Worm (Caenorhabditis elegans) whole organism, L1 larva: ENCODE data around the gene str-254.

Experiments used
- C16A3.4 ChIP-seq: fragments of 150-350 bp; optimal IDR thresholded peaks from 2 replicates; lab custom pipeline; 2014; ENCODE audit warnings: missing biosample characterization, missing genetic modification characterization
- F16B12.6 ChIP-seq: fragments of 150-350 bp; optimal IDR thresholded peaks from 2 replicates; lab custom pipeline; 2014; ENCODE audit warnings: missing biosample characterization, missing genetic modification characterization
- Y116A8C.19 ChIP-seq: sonication (generic microtip); optimal IDR thresholded peaks from 2 replicates; lab custom pipeline; 2016; ENCODE audit warnings: missing compliant biosample characterization, missing genetic modification characterization, borderline replicate concordance
- aha-1 ChIP-seq: fragments of 150-350 bp; optimal IDR thresholded peaks from 2 replicates; lab custom pipeline; 2014; ENCODE audit warnings: missing biosample characterization, missing genetic modification characterization
- aly-2 ChIP-seq: fragments of 150-350 bp; optimal IDR thresholded peaks from 2 replicates; lab custom pipeline; 2014; ENCODE audit warnings: missing biosample characterization, missing genetic modification characterization
- blmp-1 ChIP-seq: fragments of 150-350 bp; optimal IDR thresholded peaks from 2 replicates; lab custom pipeline; 2014; ENCODE audit warnings: missing biosample characterization, missing genetic modification characterization
- ceh-8 ChIP-seq: fragments of 200-800 bp; sonication (Bioruptor generic); optimal IDR thresholded peaks from 2 replicates; lab custom pipeline; 2018; ENCODE audit warnings: mild to moderate bottlenecking, missing genetic modification characterization, moderate library complexity, missing compliant biosample characterization
- dsc-1 ChIP-seq: sonication (generic microtip); optimal IDR thresholded peaks from 2 replicates; lab custom pipeline; 2016; ENCODE audit warnings: mild to moderate bottlenecking, missing genetic modification characterization, missing compliant biosample characterization
- efl-1 ChIP-seq, 4 experiments: fragments of 150-350 bp; optimal IDR thresholded peaks in 3 of 4; peaks in 1 of 4; 1 replicate in 1 of 4; 2 replicates in 3 of 4; lab custom pipeline; 2014; ENCODE audit warnings: missing biosample characterization in 2 of 4, missing genetic modification characterization in 2 of 4, missing genetic modification reagents in 2 of 4
- egl-13 ChIP-seq: sonication (generic microtip); optimal IDR thresholded peaks from 2 replicates; lab custom pipeline; 2016; ENCODE audit warnings: missing genotype, missing genetic modification reagents, missing genetic modification characterization, missing compliant biosample characterization
- egl-27 ChIP-seq, 2 experiments: fragments of 150-350 bp in 1 of 2; sonication (generic microtip); optimal IDR thresholded peaks; 3 replicates each; lab custom pipeline; 2017 to 2018; ENCODE audit warnings: missing biosample characterization in 2 of 2, missing genetic modification characterization in 2 of 2, missing genetic modification reagents in 2 of 2
- elt-2 ChIP-seq: sonication (generic microtip); optimal IDR thresholded peaks from 2 replicates; lab custom pipeline; 2016; ENCODE audit warnings: missing genetic modification characterization, mild to moderate bottlenecking, inconsistent platforms, missing compliant biosample characterization, missing genetic modification reagents
- fkh-8 ChIP-seq: sonication (generic microtip); optimal IDR thresholded peaks from 2 replicates; lab custom pipeline; 2016; ENCODE audit warnings: mild to moderate bottlenecking, missing genetic modification characterization, missing compliant biosample characterization
- grh-1 ChIP-seq: fragments of 200-800 bp; sonication (Bioruptor generic); IDR thresholded peaks from 2 replicates; pipeline ENCODE4 v1.3.6; 2022; ENCODE audit warnings: missing genetic modification reagents, missing genetic modification characterization, missing compliant biosample characterization
- hlh-17 ChIP-seq: fragments of 200-800 bp; sonication (Bioruptor generic); optimal IDR thresholded peaks from 2 replicates; lab custom pipeline; 2018; ENCODE audit warnings: missing genetic modification characterization, mild to moderate bottlenecking, missing compliant biosample characterization, moderate library complexity, borderline replicate concordance
- lin-14 ChIP-seq: fragments of 200-800 bp; sonication (Bioruptor generic); optimal IDR thresholded peaks from 2 replicates; lab custom pipeline; 2018; ENCODE audit warnings: mild to moderate bottlenecking, missing genetic modification characterization, moderate library complexity, missing compliant biosample characterization
- lin-15B ChIP-seq: fragments of 150-350 bp; sonication (generic microtip); optimal IDR thresholded peaks from 3 replicates; lab custom pipeline; 2014; ENCODE audit warnings: missing biosample characterization, missing genetic modification characterization
- lin-35 ChIP-seq, 2 experiments: fragments of 150-350 bp; optimal IDR thresholded peaks; 2 replicates each; lab custom pipeline; 2014; ENCODE audit warnings: missing biosample characterization in 2 of 2, missing genetic modification characterization in 2 of 2, missing genetic modification reagents in 2 of 2
- lsy-2 ChIP-seq, 2 experiments: fragments of 150-350 bp; optimal IDR thresholded peaks; 2 replicates each; lab custom pipeline; 2014; ENCODE audit warnings: missing biosample characterization in 2 of 2, missing genetic modification characterization in 2 of 2
- mab-9 ChIP-seq: fragments of 200-800 bp; sonication (Bioruptor generic); IDR thresholded peaks from 2 replicates; pipeline ENCODE4 v1.3.6; 2022; ENCODE audit warnings: missing genetic modification reagents, missing genetic modification characterization, missing compliant biosample characterization
- nhr-12 ChIP-seq: sonication (generic microtip); optimal IDR thresholded peaks from 2 replicates; lab custom pipeline; 2017; ENCODE audit warnings: missing biosample characterization, missing genetic modification characterization
- nhr-19 ChIP-seq: fragments of 200-800 bp; sonication (Bioruptor generic); conservative IDR thresholded peaks from 2 replicates; pipeline ENCODE4 v1.3.6; 2022; ENCODE audit warnings: missing genetic modification characterization, missing compliant biosample characterization
- nhr-237 ChIP-seq: fragments of 150-350 bp; optimal IDR thresholded peaks from 2 replicates; lab custom pipeline; 2014; ENCODE audit warnings: missing biosample characterization, missing genetic modification characterization
- nhr-28 ChIP-seq: fragments of 150-350 bp; optimal IDR thresholded peaks from 2 replicates; lab custom pipeline; 2014; ENCODE audit warnings: missing biosample characterization, missing genetic modification characterization
- nhr-71 ChIP-seq: sonication (generic microtip); optimal IDR thresholded peaks from 2 replicates; lab custom pipeline; 2016; ENCODE audit warnings: mild to moderate bottlenecking, missing genetic modification characterization, moderate library complexity, missing compliant biosample characterization
- nhr-76 ChIP-seq: sonication (generic microtip); optimal IDR thresholded peaks from 2 replicates; lab custom pipeline; 2017; ENCODE audit warnings: missing biosample characterization, missing genetic modification characterization
- nhr-84 ChIP-seq: sonication (generic microtip); optimal IDR thresholded peaks from 2 replicates; lab custom pipeline; 2017; ENCODE audit warnings: missing biosample characterization, missing genetic modification characterization
- pag-3 ChIP-seq: sonication (generic microtip); optimal IDR thresholded peaks from 2 replicates; lab custom pipeline; 2017; ENCODE audit warnings: missing genetic modification characterization, mild to moderate bottlenecking, missing compliant biosample characterization, antibody characterized with exemption, borderline replicate concordance; ENCODE audit not compliant: insufficient read depth
- rnt-1 ChIP-seq: sonication (generic microtip); optimal IDR thresholded peaks from 2 replicates; lab custom pipeline; 2016; ENCODE audit warnings: mild to moderate bottlenecking, missing genetic modification characterization, moderate library complexity, missing compliant biosample characterization
- skn-1 ChIP-seq: fragments of 150-350 bp; optimal IDR thresholded peaks from 2 replicates; lab custom pipeline; 2014; ENCODE audit warnings: missing biosample characterization, missing genetic modification characterization
- snpc-4 ChIP-seq: fragments of 150-350 bp; optimal IDR thresholded peaks from 2 replicates; lab custom pipeline; 2014; ENCODE audit warnings: missing biosample characterization, missing genetic modification characterization
- sox-4 ChIP-seq: sonication (generic microtip); optimal IDR thresholded peaks from 2 replicates; lab custom pipeline; 2016; ENCODE audit warnings: missing genetic modification characterization, missing compliant biosample characterization
- unc-130 ChIP-seq: fragments of 150-350 bp; optimal IDR thresholded peaks from 2 replicates; lab custom pipeline; 2017; ENCODE audit warnings: missing biosample characterization, missing genetic modification characterization, inconsistent platforms
- unc-62 ChIP-seq: fragments of 150-350 bp; optimal IDR thresholded peaks from 2 replicates; lab custom pipeline; 2014; ENCODE audit warnings: missing biosample characterization, missing genetic modification reagents, missing genetic modification characterization
- zag-1 ChIP-seq: fragments of 150-350 bp; optimal IDR thresholded peaks from 2 replicates; lab custom pipeline; 2014; ENCODE audit warnings: missing biosample characterization, missing genetic modification characterization
- ztf-4 ChIP-seq: fragments of 150-350 bp; optimal IDR thresholded peaks from 2 replicates; lab custom pipeline; 2014; ENCODE audit warnings: missing biosample characterization, missing genetic modification characterization

Gene str-254

DNA sequence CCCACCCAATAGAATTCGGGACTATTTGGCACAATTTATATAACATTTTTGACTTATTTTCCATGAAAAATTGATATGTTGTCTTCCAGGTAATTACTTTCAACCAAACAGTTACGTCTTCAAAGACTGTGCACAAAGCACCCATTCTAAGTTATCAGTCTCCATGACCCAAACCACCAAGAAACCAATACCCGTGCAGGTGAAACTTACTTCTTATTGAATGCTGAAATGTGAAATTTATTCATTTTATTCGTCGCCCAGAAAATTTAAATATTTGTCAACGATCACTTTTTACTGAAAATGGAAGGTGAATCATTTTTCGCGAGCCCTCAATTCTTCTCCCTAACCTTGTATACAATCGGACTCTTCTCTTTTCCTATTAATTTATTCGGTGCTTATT lies 37.2 kb upstream of the str-254 start, which contains the start of gene srh-281:
Gene srh-281, plus strand, starts transcription at position 301 of the 400 bp plus-strand sequence.
- TF ChIP-seq fkh-8 (tag; lab: Kevin White, UChicago) (no peak), ceh-8 (GFP tag; lab: Kevin White, UChicago) (no peak), lin-35 (GFP tag; optimal IDR thresholded peaks at IDR 0.05; lab: Kevin White, UChicago) (no peak), skn-1 (tag; lab: Kevin White, UChicago) (no peak), egl-13 (no peak), nhr-28 (tag; lab: Kevin White, UChicago) (no peak), sox-4 (tag; lab: Kevin White, UChicago) (no peak), egl-27 (tag; optimal IDR thresholded peaks at IDR 0.05; lab: Kevin White, UChicago) (no peak), hlh-17 (no peak), nhr-76 (tag; lab: Kevin White, UChicago) (no peak)

DNA sequence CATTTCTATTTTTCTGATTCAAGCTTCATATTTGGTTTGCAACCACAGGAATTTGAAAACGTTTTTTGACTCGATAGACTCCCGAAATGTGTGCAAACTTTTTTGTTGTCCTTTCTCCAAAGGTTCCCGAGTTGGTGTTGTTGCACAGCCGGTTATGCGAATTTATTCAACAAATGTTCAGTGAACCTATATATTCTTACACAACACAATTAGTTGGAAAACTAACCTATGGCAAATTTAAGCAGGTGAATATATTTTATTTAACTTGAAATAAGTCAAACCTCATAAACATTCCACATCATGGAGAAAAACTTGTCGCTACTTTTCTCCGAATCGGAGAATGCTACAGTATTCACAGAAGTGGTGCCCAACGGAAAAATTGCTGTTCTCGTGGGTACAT lies 30.1 kb upstream of the str-254 start, which contains the start of gene srz-14:
Gene srz-14, plus strand, starts transcription at position 301 of the 400 bp plus-strand sequence.
- TF ChIP-seq blmp-1, result no peak

DNA sequence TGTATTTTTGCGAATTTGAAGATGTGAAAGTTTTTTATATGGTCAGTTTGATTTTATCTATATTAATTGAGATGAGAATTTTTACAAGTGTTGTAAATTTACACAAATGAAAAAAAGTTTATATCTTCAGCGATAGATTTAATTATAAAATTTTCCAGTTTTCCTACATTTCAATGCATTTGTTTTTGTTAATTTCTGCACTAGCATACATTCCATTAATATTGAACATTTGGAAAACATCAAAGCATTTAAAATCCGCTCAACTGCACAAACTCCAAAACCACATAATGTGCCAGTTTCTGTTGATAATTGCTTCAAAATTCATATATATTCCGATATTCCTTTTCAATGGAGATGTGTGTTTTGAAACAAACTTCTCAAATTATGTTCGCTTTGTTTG lies 29.6 kb upstream of the str-254 start, which contains the start of gene srh-277:
Gene srh-277, plus strand, starts transcription at position 301 of the 400 bp plus-strand sequence.
- TF ChIP-seq elt-2 (tag; lab: Kevin White, UChicago) (no peak), nhr-19 (GFP tag; lab: Robert Waterston, UW) (no peak), egl-13 (no peak)
- TF ChIP-seq, all 84 proteins: peak for 0

DNA sequence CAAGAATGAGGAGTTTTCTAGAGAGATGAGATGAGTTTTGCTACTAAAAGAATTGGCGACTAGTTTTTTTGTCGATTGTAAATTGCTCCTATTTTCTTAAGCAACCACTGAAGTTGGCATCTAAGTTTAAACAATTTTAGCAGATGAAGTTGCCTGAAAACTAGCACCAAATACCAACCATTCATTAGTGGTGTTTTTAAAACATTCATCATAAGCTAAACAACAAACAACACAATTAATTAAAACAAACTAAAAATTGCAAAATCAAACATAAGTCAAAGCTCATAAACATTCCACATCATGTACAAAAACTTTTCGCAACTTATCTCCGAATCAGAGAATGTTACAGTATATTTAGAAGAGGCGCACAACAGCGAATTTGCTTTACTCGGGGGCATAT lies 28.8 kb upstream of the str-254 start, which contains the start of gene srz-13:
Gene srz-13, plus strand, starts transcription at position 301 of the 400 bp plus-strand sequence.
- TF ChIP-seq lin-14 (GFP tag; lab: Kevin White, UChicago), result no peak
- TF ChIP-seq rnt-1 (tag; lab: Kevin White, UChicago), result no peak
- TF ChIP-seq lsy-2 (tag; optimal IDR thresholded peaks at IDR 0.05; lab: Kevin White, UChicago), result no peak
- no peak for TF ChIP-seq nhr-76 (tag; lab: Kevin White, UChicago)
- no peak for TF ChIP-seq sox-4 (tag; lab: Kevin White, UChicago)
- TF ChIP-seq nhr-84, result no peak
- TF ChIP-seq fkh-8 (tag; lab: Kevin White, UChicago), result no peak
- TF ChIP-seq lin-15B (tag; lab: Kevin White, UChicago), result no peak
- no peak for TF ChIP-seq ceh-8 (GFP tag; lab: Kevin White, UChicago)
- TF ChIP-seq aha-1 (tag; lab: Kevin White, UChicago), result no peak
- TF ChIP-seq nhr-237 (tag; lab: Kevin White, UChicago), result no peak
- no peak for TF ChIP-seq ztf-4 (tag; lab: Kevin White, UChicago)
- TF ChIP-seq nhr-71 (tag; lab: Kevin White, UChicago), result no peak
- no peak for TF ChIP-seq nhr-12 (tag; lab: Kevin White, UChicago)

DNA sequence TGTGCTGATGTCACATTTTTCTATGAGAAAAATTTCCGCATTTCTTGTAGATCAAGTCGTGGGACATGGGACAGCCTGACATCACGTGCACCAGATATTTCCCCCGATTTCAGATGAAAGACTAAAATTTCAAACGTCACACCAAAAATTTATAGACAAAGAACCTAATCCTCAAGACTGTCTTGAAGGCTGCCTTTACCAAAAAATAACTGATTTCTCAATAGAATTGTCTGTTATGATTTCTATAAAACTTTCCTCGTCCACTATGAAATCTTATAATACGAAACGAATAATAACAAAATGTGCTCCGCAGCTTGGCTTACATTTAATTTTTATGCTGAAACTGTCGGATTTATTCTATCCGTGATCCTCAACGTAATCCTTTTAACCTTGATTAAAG lies 27.1 kb upstream of the str-254 start, which contains the start of gene str-106:
Gene str-106, plus strand, starts transcription at position 301 of the 400 bp plus-strand sequence.
- no peak for TF ChIP-seq ztf-4 (tag; lab: Kevin White, UChicago)
- no peak for TF ChIP-seq grh-1 (GFP tag; lab: Robert Waterston, UW)
- TF ChIP-seq nhr-19 (GFP tag; lab: Robert Waterston, UW), result no peak
- TF ChIP-seq zag-1 (tag; lab: Kevin White, UChicago), result no peak
- TF ChIP-seq snpc-4, result no peak
- TF ChIP-seq, all 84 proteins: peak for 0

DNA sequence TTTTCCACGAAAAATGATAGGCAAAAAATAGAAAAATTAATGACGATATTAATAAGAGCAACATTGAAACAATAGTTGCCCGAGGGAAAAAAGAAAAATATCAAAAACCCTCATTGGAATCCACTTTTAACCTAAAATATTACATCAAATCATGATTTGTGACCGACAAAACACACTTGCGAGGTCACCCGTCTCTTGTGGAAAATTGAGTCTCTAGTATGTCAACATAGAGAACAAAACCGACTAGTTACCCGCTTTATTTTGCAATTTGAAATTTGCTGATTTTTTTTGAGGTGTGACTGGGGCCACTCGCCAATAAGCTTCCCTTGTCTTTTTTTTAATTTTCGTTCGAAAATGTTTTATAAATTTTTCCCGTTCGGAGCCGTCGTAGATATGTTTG lies 22.5 kb upstream of the str-254 start, which contains the start of gene cyp-33D1:
Gene cyp-33D1, minus strand, starts transcription at position 101 of the 400 bp plus-strand sequence.
- TF ChIP-seq C16A3.4 (tag; lab: Kevin White, UChicago), result no peak
- no peak for TF ChIP-seq Y116A8C.19
- TF ChIP-seq pag-3 (tag; lab: Kevin White, UChicago), result no peak
- TF ChIP-seq unc-62 (GFP tag; lab: Kevin White, UChicago), result no peak
- no peak for TF ChIP-seq dsc-1 (tag; lab: Kevin White, UChicago)
- TF ChIP-seq efl-1 (optimal IDR thresholded peaks at IDR 0.05; lab: Kevin White, UChicago), result no peak
- TF ChIP-seq efl-1 (GFP tag; optimal IDR thresholded peaks at IDR 0.05 in 1 of 2; lab: Kevin White, UChicago), result no peak
- no peak for TF ChIP-seq blmp-1
- TF ChIP-seq F16B12.6 (tag; lab: Kevin White, UChicago), result no peak
- no peak for TF ChIP-seq mab-9 (GFP tag; lab: Robert Waterston, UW)
- no peak for TF ChIP-seq sox-4 (tag; lab: Kevin White, UChicago)
- no peak for TF ChIP-seq aly-2 (tag; lab: Kevin White, UChicago)
- TF ChIP-seq unc-130 (tag; lab: Kevin White, UChicago), result no peak
